Worm (Caenorhabditis elegans) whole organism, L3 larva: Measurements from ENCODE around the gene T21C9.6.

ENCODE experiments used
- ama-1 ChIP-seq: fragments of 150-350 bp; optimal IDR thresholded peaks from 2 replicates; lab custom pipeline; 2018
- ceh-82 ChIP-seq: fragments of 150-350 bp; optimal IDR thresholded peaks from 2 replicates; lab custom pipeline; 2014; ENCODE audit warnings: missing biosample characterization, missing genetic modification characterization
- elt-3 ChIP-seq, 3 experiments: fragments of 150-350 bp in 1 of 3; sonication (generic microtip) in 2 of 3; optimal IDR thresholded peaks; 2 replicates in 2 of 3; 4 replicates in 1 of 3; lab custom pipeline; 2014 to 2017; ENCODE audit warnings: missing biosample characterization in 3 of 3, missing genetic modification characterization in 3 of 3
- eor-1 ChIP-seq, 2 experiments: fragments of 150-350 bp; optimal IDR thresholded peaks; 2 replicates each; lab custom pipeline; 2014 to 2018; ENCODE audit warnings: missing biosample characterization in 2 of 2, missing genetic modification characterization in 2 of 2
- lin-39 ChIP-seq: fragments of 150-350 bp; optimal IDR thresholded peaks from 2 replicates; lab custom pipeline; 2018; ENCODE audit warnings: missing biosample characterization, missing genetic modification reagents, missing genetic modification characterization
- nhr-11 ChIP-seq: fragments of 150-350 bp; optimal IDR thresholded peaks from 2 replicates; lab custom pipeline; 2014; ENCODE audit warnings: missing biosample characterization, missing genetic modification characterization
- nhr-12 ChIP-seq: fragments of 150-350 bp; optimal IDR thresholded peaks from 2 replicates; lab custom pipeline; 2014; ENCODE audit warnings: missing biosample characterization, missing genetic modification characterization
- pha-4 ChIP-seq: fragments of 150-350 bp; optimal IDR thresholded peaks from 2 replicates; lab custom pipeline; 2014; ENCODE audit warnings: missing biosample characterization, missing genetic modification reagents, missing genetic modification characterization
- unc-39 ChIP-seq: sonication (generic microtip); optimal IDR thresholded peaks from 4 replicates; lab custom pipeline; 2017; ENCODE audit warnings: missing biosample characterization, missing genetic modification characterization
- ztf-4 ChIP-seq: fragments of 150-350 bp; optimal IDR thresholded peaks from 2 replicates; lab custom pipeline; 2014; ENCODE audit warnings: missing biosample characterization, missing genetic modification characterization

DNA sequence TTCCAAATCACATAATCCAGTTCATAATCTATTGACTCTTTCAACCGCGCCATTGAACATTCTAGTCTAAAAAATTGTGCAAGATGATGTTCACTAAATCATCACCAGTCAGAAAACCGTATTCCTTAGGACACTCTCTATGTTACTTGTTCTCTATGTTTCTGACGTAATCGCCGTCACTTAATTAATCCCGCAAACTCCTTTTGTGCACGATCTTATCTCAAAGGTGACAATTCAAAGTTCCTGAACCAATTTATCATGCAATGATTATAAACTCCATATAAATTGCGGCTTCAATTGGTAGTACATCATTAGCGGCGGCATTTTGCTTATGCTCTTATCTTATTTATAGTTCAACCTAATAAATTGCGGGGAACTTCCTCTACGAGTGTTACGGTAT, 18.9 kb upstream of the T21C9.6 start:
- TF ChIP-seq lin-39 (tag; lab: Kevin White, UChicago) (no peak), ceh-82 (tag; lab: Kevin White, UChicago) (no peak), elt-3 (tag; optimal IDR thresholded peaks at IDR 0.05; lab: Kevin White, UChicago) (no peak), pha-4 (tag; lab: Kevin White, UChicago) (no peak), ztf-4 (no peak), nhr-11 (tag; lab: Kevin White, UChicago) (no peak), eor-1 (tag; optimal IDR thresholded peaks at IDR 0.05; lab: Kevin White, UChicago) (no peak), unc-39 (tag; lab: Kevin White, UChicago) (no peak), nhr-12 (tag; lab: Kevin White, UChicago) (no peak), ama-1 (lab: Kevin White, UChicago) (no peak)
